Fruit fly (Drosophila melanogaster) whole organism, embryonic: ENCODE measurements around the gene MESR3.

Source experiments
- Abd-B ChIP-seq: fragments of 200-800 bp; sonication (Bioruptor generic); optimal IDR thresholded peaks from 2 replicates; lab custom pipeline; 2018; ENCODE audit warnings: missing biosample characterization, mild to moderate bottlenecking, missing genetic modification characterization, moderate library complexity
- Antp ChIP-seq: fragments of 200-800 bp; sonication (Bioruptor generic); optimal IDR thresholded peaks from 3 replicates; lab custom pipeline; 2016; ENCODE audit warnings: missing biosample characterization, missing genetic modification characterization
- Atf6 ChIP-seq: fragments of 200-800 bp; sonication (Bioruptor generic); IDR thresholded peaks from 2 replicates; pipeline ENCODE4 v1.3.6; 2022; ENCODE audit warnings: missing biosample characterization, missing genetic modification characterization
- CG10366 ChIP-seq: fragments of 200-800 bp; sonication (Bioruptor generic); IDR thresholded peaks from 2 replicates; pipeline ENCODE4 v1.3.6; 2022; ENCODE audit warnings: missing biosample characterization, missing genetic modification characterization
- CG10979 ChIP-seq: fragments of 200-800 bp; sonication (Bioruptor generic); optimal IDR thresholded peaks from 2 replicates; lab custom pipeline; 2018; ENCODE audit warnings: missing biosample characterization, mild to moderate bottlenecking, missing genetic modification characterization, moderate library complexity
- CG11085 ChIP-seq: fragments of 200-800 bp; sonication (Bioruptor generic); IDR thresholded peaks from 2 replicates; pipeline ENCODE4 v1.3.6; 2022; ENCODE audit warnings: missing biosample characterization, missing genetic modification characterization
- CG11398 ChIP-seq: fragments of 200-800 bp; sonication (Bioruptor generic); optimal IDR thresholded peaks from 2 replicates; lab custom pipeline; 2016; ENCODE audit warnings: missing biosample characterization, missing genetic modification characterization
- CG11456 ChIP-seq: fragments of 200-800 bp; sonication (Bioruptor generic); IDR thresholded peaks from 3 replicates; pipeline ENCODE4 v1.3.6; 2022; ENCODE audit warnings: missing biosample characterization, missing genetic modification characterization
- CG11695 ChIP-seq: fragments of 200-800 bp; sonication (Bioruptor generic); IDR thresholded peaks from 3 replicates; pipeline ENCODE4 v1.3.6; 2022; ENCODE audit warnings: missing biosample characterization, missing genetic modification characterization
- CG12659 ChIP-seq: fragments of 200-800 bp; sonication (Bioruptor generic); optimal IDR thresholded peaks from 3 replicates; lab custom pipeline; 2017; ENCODE audit warnings: mild to moderate bottlenecking, missing biosample characterization, missing genetic modification reagents, missing genetic modification characterization
- CG13287 ChIP-seq: fragments of 200-800 bp; sonication (Bioruptor generic); IDR thresholded peaks from 2 replicates; pipeline ENCODE4 v1.3.6; 2022; ENCODE audit warnings: missing biosample characterization, missing genetic modification characterization; ENCODE audit not compliant: partially characterized antibody
- CG13894 ChIP-seq: fragments of 200-800 bp; sonication (Bioruptor generic); optimal IDR thresholded peaks from 3 replicates; lab custom pipeline; 2018; ENCODE audit warnings: missing biosample characterization, mild to moderate bottlenecking, missing genetic modification characterization, moderate library complexity
- CG15073 ChIP-seq: fragments of 200-800 bp; sonication (Bioruptor generic); optimal IDR thresholded peaks from 2 replicates; lab custom pipeline; 2016; ENCODE audit warnings: missing biosample characterization, missing genetic modification characterization
- CG1647 ChIP-seq: fragments of 200-800 bp; sonication (Bioruptor generic); optimal IDR thresholded peaks from 3 replicates; lab custom pipeline; 2016; ENCODE audit warnings: missing biosample characterization, missing genetic modification characterization
- CG17361 ChIP-seq: fragments of 200-800 bp; sonication (Bioruptor generic); IDR thresholded peaks from 3 replicates; pipeline ENCODE4 v1.3.6; 2022; ENCODE audit warnings: missing biosample characterization, missing genetic modification characterization
- CG3838 ChIP-seq: fragments of 200-800 bp; sonication (Bioruptor generic); optimal IDR thresholded peaks from 3 replicates; lab custom pipeline; 2016; ENCODE audit warnings: missing biosample characterization, missing genetic modification characterization
- CG3995 ChIP-seq: fragments of 200-800 bp; sonication (Bioruptor generic); optimal IDR thresholded peaks from 3 replicates; lab custom pipeline; 2016; ENCODE audit warnings: missing biosample characterization, missing genetic modification characterization
- D ChIP-seq, 2 experiments: fragments of 200-800 bp in 1 of 2; fragments of >200 bp in 1 of 2; sonication (Bioruptor generic) in 1 of 2; optimal IDR thresholded peaks; 2 replicates in 1 of 2; 3 replicates in 1 of 2; lab custom pipeline; 2017; ENCODE audit warnings: mild to moderate bottlenecking in 1 of 2, missing biosample characterization in 1 of 2, missing genetic modification characterization in 1 of 2, missing genetic modification reagents in 1 of 2
- D19A ChIP-seq: fragments of 200-800 bp; optimal IDR thresholded peaks from 3 replicates; lab custom pipeline; 2019; ENCODE audit warnings: missing biosample characterization, mild to moderate bottlenecking, missing genetic modification characterization, moderate library complexity
- Deaf1 ChIP-seq: fragments of 200-800 bp; optimal IDR thresholded peaks from 3 replicates; lab custom pipeline; 2019; ENCODE audit warnings: missing biosample characterization, mild to moderate bottlenecking, missing genetic modification characterization, moderate library complexity
- Doc2 ChIP-seq: fragments of 200-800 bp; sonication (Bioruptor generic); IDR thresholded peaks from 2 replicates; pipeline ENCODE4 v1.3.6; 2022; ENCODE audit warnings: missing biosample characterization, missing genetic modification characterization
- E2f2 ChIP-seq: fragments of 200-800 bp; sonication (Bioruptor generic); IDR thresholded peaks from 2 replicates; pipeline ENCODE4 v1.3.6; 2022; ENCODE audit warnings: missing biosample characterization, missing genetic modification characterization
- Gug ChIP-seq: fragments of 200-800 bp; sonication (Bioruptor generic); IDR thresholded peaks from 4 replicates; pipeline ENCODE4 v1.3.6; 2022; ENCODE audit warnings: missing biosample characterization, missing genetic modification characterization
- Hsf ChIP-seq: fragments of 200-800 bp; sonication (Bioruptor generic); optimal IDR thresholded peaks from 3 replicates; lab custom pipeline; 2016; ENCODE audit warnings: missing biosample characterization, missing genetic modification characterization
- Max ChIP-seq: fragments of 200-800 bp; sonication (Bioruptor generic); optimal IDR thresholded peaks from 2 replicates; lab custom pipeline; 2016; ENCODE audit warnings: missing biosample characterization, mild to moderate bottlenecking, missing genetic modification characterization
- Nf-YC ChIP-seq: fragments of 200-800 bp; optimal IDR thresholded peaks from 3 replicates; lab custom pipeline; 2019; ENCODE audit warnings: missing biosample characterization, mild to moderate bottlenecking, missing genetic modification characterization, moderate library complexity
- Pdp1 ChIP-seq, 2 experiments: fragments of 200-800 bp; sonication (Bioruptor generic); optimal IDR thresholded peaks; 3 replicates each; lab custom pipeline; 2016; ENCODE audit warnings: missing biosample characterization in 2 of 2, missing genetic modification characterization in 2 of 2, mild to moderate bottlenecking in 1 of 2, moderate library complexity in 1 of 2
- Rfx ChIP-seq: fragments of 200-800 bp; sonication (Bioruptor generic); IDR thresholded peaks from 2 replicates; pipeline ENCODE4 v1.3.6; 2022; ENCODE audit warnings: missing biosample characterization, missing genetic modification characterization
- Sry-δ ChIP-seq: fragments of 200-800 bp; sonication (Bioruptor generic); optimal IDR thresholded peaks from 2 replicates; lab custom pipeline; 2016; ENCODE audit warnings: missing biosample characterization, missing genetic modification characterization
- Xbp1 ChIP-seq: fragments of 200-800 bp; sonication (Bioruptor generic); optimal IDR thresholded peaks from 3 replicates; lab custom pipeline; 2016; ENCODE audit warnings: missing biosample characterization, mild to moderate bottlenecking, missing genetic modification characterization
- cwo ChIP-seq: fragments of 200-800 bp; sonication (Bioruptor generic); optimal IDR thresholded peaks from 3 replicates; lab custom pipeline; 2017; ENCODE audit warnings: missing biosample characterization, missing genetic modification characterization, mild to moderate bottlenecking, moderate library complexity, missing genetic modification reagents
- eve ChIP-seq, 2 experiments: fragments of >200 bp; optimal IDR thresholded peaks; 2 replicates each; lab custom pipeline; 2017; ENCODE audit warnings: missing biosample characterization in 2 of 2, missing genetic modification characterization in 2 of 2
- exex ChIP-seq: fragments of 200-800 bp; sonication (Bioruptor generic); optimal IDR thresholded peaks from 4 replicates; lab custom pipeline; 2018; ENCODE audit warnings: missing biosample characterization, mild to moderate bottlenecking, missing genetic modification characterization, moderate library complexity
- fd64A ChIP-seq: fragments of 200-800 bp; sonication (Bioruptor generic); optimal IDR thresholded peaks from 3 replicates; lab custom pipeline; 2018; ENCODE audit warnings: missing biosample characterization, mild to moderate bottlenecking, missing genetic modification characterization
- gsb-n ChIP-seq: fragments of 200-800 bp; sonication (Bioruptor generic); optimal IDR thresholded peaks from 3 replicates; lab custom pipeline; 2018; ENCODE audit warnings: missing biosample characterization, mild to moderate bottlenecking, missing genetic modification characterization
- h ChIP-seq: fragments of >200 bp; optimal IDR thresholded peaks from 2 replicates; lab custom pipeline; 2017
- jigr1 ChIP-seq: fragments of 200-800 bp; sonication (Bioruptor generic); IDR thresholded peaks from 3 replicates; pipeline ENCODE4 v1.3.6; 2022; ENCODE audit warnings: missing biosample characterization, missing genetic modification characterization
- ken ChIP-seq: fragments of 200-800 bp; sonication (Bioruptor generic); IDR thresholded peaks from 3 replicates; pipeline ENCODE4 v1.3.6; 2022; ENCODE audit warnings: missing biosample characterization, missing genetic modification characterization
- kni ChIP-seq: fragments of 200-800 bp; sonication (Bioruptor generic); optimal IDR thresholded peaks from 3 replicates; lab custom pipeline; 2017; ENCODE audit warnings: mild to moderate bottlenecking, missing biosample characterization, missing genetic modification reagents, missing genetic modification characterization
- lilli ChIP-seq: fragments of 200-800 bp; sonication (Bioruptor generic); optimal IDR thresholded peaks from 3 replicates; lab custom pipeline; 2016; ENCODE audit warnings: missing biosample characterization, missing genetic modification characterization
- lola ChIP-seq, 3 experiments: fragments of >200 bp in 2 of 3; fragments of 200-800 bp in 1 of 3; sonication (Bioruptor generic) in 1 of 3; optimal IDR thresholded peaks; 2 replicates each; lab custom pipeline; 2017 to 2019; ENCODE audit warnings: missing biosample characterization in 3 of 3, missing genetic modification characterization in 3 of 3, mild to moderate bottlenecking in 1 of 3, moderate library complexity in 1 of 3
- phol ChIP-seq: fragments of 200-800 bp; sonication (Bioruptor generic); optimal IDR thresholded peaks from 3 replicates; lab custom pipeline; 2018; ENCODE audit warnings: missing biosample characterization, mild to moderate bottlenecking, missing genetic modification characterization, moderate library complexity
- repo ChIP-seq: fragments of 200-800 bp; sonication (Bioruptor generic); optimal IDR thresholded peaks from 2 replicates; lab custom pipeline; 2016; ENCODE audit warnings: missing biosample characterization, missing genetic modification characterization
- run ChIP-seq: fragments of 200-800 bp; sonication (Bioruptor generic); optimal IDR thresholded peaks from 3 replicates; lab custom pipeline; 2018; ENCODE audit warnings: missing biosample characterization, mild to moderate bottlenecking, missing genetic modification characterization
- salm ChIP-seq: fragments of 200-800 bp; sonication (Bioruptor generic); optimal IDR thresholded peaks from 2 replicates; lab custom pipeline; 2018; ENCODE audit warnings: missing biosample characterization, mild to moderate bottlenecking, missing genetic modification characterization
- sqz ChIP-seq: fragments of 200-800 bp; sonication (Bioruptor generic); optimal IDR thresholded peaks from 3 replicates; lab custom pipeline; 2018; ENCODE audit warnings: missing biosample characterization, mild to moderate bottlenecking, missing genetic modification characterization
- tio ChIP-seq: fragments of 200-800 bp; sonication (Bioruptor generic); optimal IDR thresholded peaks from 2 replicates; lab custom pipeline; 2017; ENCODE audit warnings: missing biosample characterization, missing genetic modification characterization, inconsistent platforms
- tll ChIP-seq, 2 experiments: fragments of 200-800 bp in 1 of 2; fragments of >200 bp in 1 of 2; sonication (Bioruptor generic) in 1 of 2; optimal IDR thresholded peaks; 2 replicates each; lab custom pipeline; 2017 to 2019; ENCODE audit warnings: missing biosample characterization in 2 of 2, missing genetic modification characterization in 2 of 2, mild to moderate bottlenecking in 1 of 2, moderate library complexity in 1 of 2

The MESR3 gene

DNA sequence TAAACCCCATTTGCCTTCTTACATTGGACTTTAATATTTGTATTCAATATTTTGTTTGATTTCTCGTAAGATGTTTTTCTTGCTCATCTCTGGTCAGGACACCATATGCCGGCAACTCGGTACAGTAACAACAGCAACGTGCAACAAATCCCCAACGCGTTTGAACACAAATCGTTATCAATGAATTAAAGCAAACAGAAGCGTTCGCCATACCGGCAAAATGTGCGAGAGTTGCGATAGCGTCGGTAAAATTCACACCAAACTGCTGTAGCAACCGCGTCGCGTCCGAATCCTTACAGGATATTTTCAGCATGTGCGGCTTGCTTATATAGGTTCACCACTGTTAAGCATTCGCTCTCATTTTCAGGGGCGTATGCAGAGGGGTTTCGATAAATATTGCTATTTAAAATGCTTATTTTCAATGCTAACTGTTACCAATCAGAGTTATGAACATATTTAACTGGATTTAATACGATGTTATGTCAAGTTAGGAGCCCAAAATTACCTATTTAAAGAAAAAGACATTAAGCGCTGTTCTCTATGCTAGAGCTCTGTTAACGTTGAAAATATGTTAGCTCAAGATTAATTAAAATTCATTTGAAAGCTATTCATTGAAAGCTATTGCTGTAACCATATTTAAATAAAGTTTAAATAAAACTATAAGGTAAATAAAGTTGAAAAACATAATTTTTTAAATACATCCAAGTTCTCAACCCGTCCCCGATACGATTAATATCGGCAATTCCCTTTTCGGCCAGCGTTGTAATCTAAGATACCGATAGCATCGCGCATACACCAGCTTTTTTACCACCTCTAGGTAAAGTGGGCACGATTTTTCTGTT, 26.7 kb upstream of the MESR3 start, which contains the start of the genes Pde11 and CG15160 (continued):
- TF ChIP-seq fd64A (GFP tag; lab: Kevin White, UChicago): no peak
- TF ChIP-seq sqz: no peak
- no peak for TF ChIP-seq tio (GFP tag; lab: Kevin White, UChicago)
- TF ChIP-seq CG12659 (GFP tag; lab: Kevin White, UChicago): peak; percentile 70
- no peak for TF ChIP-seq CG11695 (GFP tag; lab: Robert Waterston, UW)
- TF ChIP-seq tll (GFP tag; optimal IDR thresholded peaks at IDR 0.05; lab: Kevin White, UChicago): peak in 1 of 2 experiments; percentile 73
- TF ChIP-seq gsb-n: no peak
- peak; percentile 73; the same call in 2 of the 3 replicates for TF ChIP-seq CG11456
- peak; percentile 98 for TF ChIP-seq Sry-δ (GFP tag; lab: Kevin White, UChicago)
- no peak for TF ChIP-seq CG13894 (tag; lab: Kevin White, UChicago)
- no peak for TF ChIP-seq CG10366 (GFP tag; lab: Robert Waterston, UW)
- TF ChIP-seq CG1647 (GFP tag; lab: Kevin White, UChicago): no peak
- TF ChIP-seq repo (GFP tag; lab: Kevin White, UChicago): no peak
- no peak for TF ChIP-seq CG15073 (GFP tag; lab: Kevin White, UChicago)
- no peak for TF ChIP-seq Doc2 (GFP tag; lab: Robert Waterston, UW)
- peak; percentile 99 for TF ChIP-seq CG13287
- TF ChIP-seq cwo: no peak
- TF ChIP-seq h (lab: Kevin White, UChicago): no peak
- no peak for TF ChIP-seq exex
- TF ChIP-seq Rfx (GFP tag; lab: Robert Waterston, UW): peak; percentile 72
- TF ChIP-seq CG10979 (tag; lab: Kevin White, UChicago): no peak
- TF ChIP-seq lola (GFP tag; optimal IDR thresholded peaks at IDR 0.05; lab: Kevin White, UChicago): peak in 1 of 3 experiments; percentile 33
- peak; percentile 45 for TF ChIP-seq lilli (GFP tag; lab: Kevin White, UChicago)
- peak; percentile 5 for TF ChIP-seq Xbp1 (GFP tag; lab: Kevin White, UChicago)
- TF ChIP-seq phol (tag; lab: Kevin White, UChicago): peak; percentile 68
- no peak for TF ChIP-seq salm (tag; lab: Kevin White, UChicago)
- peak; percentile 11; the same call in 1 of the 3 replicates for TF ChIP-seq jigr1 (GFP tag; lab: Robert Waterston, UW)
- TF ChIP-seq Nf-YC (tag; lab: Kevin White, UChicago): no peak
- TF ChIP-seq Abd-B: peak; percentile 34
- no peak for TF ChIP-seq Deaf1
- TF ChIP-seq D19A (tag; lab: Kevin White, UChicago): no peak
- TF ChIP-seq Pdp1 (GFP tag; optimal IDR thresholded peaks at IDR 0.05; lab: Kevin White, UChicago): no peak
- no peak for TF ChIP-seq D (optimal IDR thresholded peaks at IDR 0.05; lab: Kevin White, UChicago)
- TF ChIP-seq D (GFP tag; optimal IDR thresholded peaks at IDR 0.05; lab: Kevin White, UChicago): no peak
- TF ChIP-seq CG17361 (GFP tag; lab: Robert Waterston, UW): peak; percentile 75
- TF ChIP-seq Atf6 (GFP tag; lab: Robert Waterston, UW): no peak
- TF ChIP-seq CG3995 (GFP tag; lab: Kevin White, UChicago): peak; percentile 8
- TF ChIP-seq Hsf (GFP tag; lab: Kevin White, UChicago): peak; percentile 33
- TF ChIP-seq E2f2: peak; percentile 62
- TF ChIP-seq CG11398 (GFP tag; lab: Kevin White, UChicago): no peak
- TF ChIP-seq ken (GFP tag; lab: Robert Waterston, UW): peak; percentile 30; the same call in 1 of the 3 replicates
- no peak for TF ChIP-seq Antp (GFP tag; lab: Kevin White, UChicago)
- TF ChIP-seq CG11085 (GFP tag; lab: Robert Waterston, UW): peak; percentile 63
- TF ChIP-seq Max (GFP tag; lab: Kevin White, UChicago): peak; percentile 13
- TF ChIP-seq eve (GFP tag; optimal IDR thresholded peaks at IDR 0.05; lab: Kevin White, UChicago): no peak
- no peak for TF ChIP-seq run (tag; lab: Kevin White, UChicago)
- TF ChIP-seq kni (GFP tag; lab: Kevin White, UChicago): no peak
- TF ChIP-seq Gug (GFP tag; lab: Robert Waterston, UW): peak; percentile 83; the same call in 2 of the 4 replicates
- TF ChIP-seq CG3838 (GFP tag; lab: Kevin White, UChicago): no peak
